Fruit fly (Drosophila melanogaster): ENCODE measurements around the gene mrn.
A peak's percentile ranks its signal among the peaks of the same experiment; 100 is the strongest.

mrn gene

dm6 chr3L:15619626-15620247 lies 39.4 kb upstream of the mrn start, which contains the start of gene Phs (continued):
- peak; percentile 38 for TF ChIP-seq CG2678 (tag; optimal IDR thresholded peaks at IDR 0.05)
- TF ChIP-seq Trl (optimal IDR thresholded peaks at IDR 0.05) = peak; percentile 90 to 92
- peak; percentile 92 for TF ChIP-seq Trl (GFP tag; optimal IDR thresholded peaks at IDR 0.05)
- TF ChIP-seq ranshi (GFP tag; IDR thresholded peaks at IDR 0.05) = peak; percentile 82
- peak; percentile 72; the same call in 2 of the 3 replicates for TF ChIP-seq Opbp (GFP tag; IDR thresholded peaks at IDR 0.05; ENCODE audit: partially characterized antibody)
- TF ChIP-seq CG14710 (tag; optimal IDR thresholded peaks at IDR 0.05) = peak; percentile 75
- TF ChIP-seq chn (GFP tag; optimal IDR thresholded peaks at IDR 0.05) = peak; percentile 85
- TF ChIP-seq CG11723 (GFP tag; optimal IDR thresholded peaks at IDR 0.05) = peak; percentile 64
- TF ChIP-seq CG16779 (GFP tag; IDR thresholded peaks at IDR 0.05) = peak; percentile 83
- peak; percentile 26 to 66 for TF ChIP-seq bsh (GFP tag; optimal IDR thresholded peaks at IDR 0.05)
- peak; percentile 8; the same call in 1 of the 2 replicates for TF ChIP-seq Poxn (GFP tag; IDR thresholded peaks at IDR 0.05)
- peak; percentile 91 for TF ChIP-seq CG11247 (GFP tag; IDR thresholded peaks at IDR 0.05)
- peak; percentile 36 for TF ChIP-seq zf30C (GFP tag; optimal IDR thresholded peaks at IDR 0.05)
- peak; percentile 14; the same call in 1 of the 2 replicates for TF ChIP-seq sna (GFP tag; IDR thresholded peaks at IDR 0.05; ENCODE audit: partially characterized antibody)
- TF ChIP-seq CG5245 (GFP tag; optimal IDR thresholded peaks at IDR 0.05) = peak; percentile 77
- TF ChIP-seq CG8944 (GFP tag; optimal IDR thresholded peaks at IDR 0.05) = peak; percentile 90
- TF ChIP-seq chif (GFP tag; optimal IDR thresholded peaks at IDR 0.05) = peak; percentile 72 to 87
- TF ChIP-seq bbx (GFP tag; IDR thresholded peaks at IDR 0.05; ENCODE audit: partially characterized antibody) = peak; percentile 69
- TF ChIP-seq CG33557 (GFP tag; optimal IDR thresholded peaks at IDR 0.05) = peak; percentile 44
- TF ChIP-seq CG30020 (tag; optimal IDR thresholded peaks at IDR 0.05) = peak; percentile 16
- TF ChIP-seq Dp (GFP tag; optimal IDR thresholded peaks at IDR 0.05) = peak; percentile 98
- peak; percentile 89 for TF ChIP-seq Ets97D (GFP tag; optimal IDR thresholded peaks at IDR 0.05)
- TF ChIP-seq CG13287 (GFP tag; IDR thresholded peaks at IDR 0.05; ENCODE audit: partially characterized antibody) = peak; percentile 69
- TF ChIP-seq gcm (GFP tag; optimal IDR thresholded peaks at IDR 0.05) = peak; percentile 13
- peak; percentile 56 for TF ChIP-seq CG3281 (GFP tag; optimal IDR thresholded peaks at IDR 0.05)
- peak; percentile 79 for TF ChIP-seq MTF-1 (GFP tag; optimal IDR thresholded peaks at IDR 0.05; ENCODE audit: borderline replicate concordance)
- peak; percentile 78 for TF ChIP-seq otp (GFP tag; IDR thresholded peaks at IDR 0.05)
- peak; percentile 44 for TF ChIP-seq CG3995 (GFP tag; optimal IDR thresholded peaks at IDR 0.05)
- peak; percentile 76 for TF ChIP-seq CG18619 (GFP tag; optimal IDR thresholded peaks at IDR 0.05)
- peak; percentile 53; the same call in 1 of the 3 replicates for TF ChIP-seq ase (GFP tag; IDR thresholded peaks at IDR 0.05)
- peak; percentile 54 for TF ChIP-seq Sin3A (optimal IDR thresholded peaks at IDR 0.05)
- TF ChIP-seq E2f1 (GFP tag; IDR thresholded peaks at IDR 0.05) = peak; percentile 43; the same call in 1 of the 2 replicates
- no peak for TF ChIP-seq CG43689 (GFP tag; IDR thresholded peaks at IDR 0.05)
- no peak for TF ChIP-seq Ada2b (GFP tag; IDR thresholded peaks at IDR 0.05)
- peak; percentile 86 for TF ChIP-seq repo (GFP tag; optimal IDR thresholded peaks at IDR 0.05)
- peak; percentile 74 for TF ChIP-seq slp2 (GFP tag; optimal IDR thresholded peaks at IDR 0.05)
- TF ChIP-seq hbn (GFP tag; IDR thresholded peaks at IDR 0.05; ENCODE audit: partially characterized antibody) = peak; percentile 38; the same call in 1 of the 2 replicates
- peak in 1 of 2 experiments; percentile 30 for TF ChIP-seq insv (GFP tag; optimal IDR thresholded peaks at IDR 0.05)
- peak; percentile 65 for TF ChIP-seq en (GFP tag; optimal IDR thresholded peaks at IDR 0.05)
- TF ChIP-seq Med (GFP tag) = peak; percentile 99
- TF ChIP-seq yki (optimal IDR thresholded peaks at IDR 0.05) = peak; percentile 44
- no peak for TF ChIP-seq Oaz (GFP tag; IDR thresholded peaks at IDR 0.05)
- peak; percentile 88 for TF ChIP-seq CG11085 (GFP tag; IDR thresholded peaks at IDR 0.05)
- TF ChIP-seq chm (GFP tag; IDR thresholded peaks at IDR 0.05) = peak; percentile 93
- peak; percentile 15 for TF ChIP-seq Vsx1 (GFP tag; optimal IDR thresholded peaks at IDR 0.05)
- no peak; the same call in 1 of the 2 replicates for TF ChIP-seq ro (GFP tag; IDR thresholded peaks at IDR 0.05)
- TF ChIP-seq kay (GFP tag; optimal IDR thresholded peaks at IDR 0.05) = peak; percentile 61
- TF ChIP-seq CG6254 (GFP tag; optimal IDR thresholded peaks at IDR 0.05) = peak; percentile 58
- TF ChIP-seq bigmax (GFP tag; optimal IDR thresholded peaks at IDR 0.05) = peak; percentile 59
- TF ChIP-seq gsb (GFP tag; IDR thresholded peaks at IDR 0.05) = peak; percentile 61; the same call in 1 of the 2 replicates

Data from whole organism, embryonic.